Fruit fly (Drosophila melanogaster) whole organism, embryonic: ENCODE data around the gene Teh2.

Experiments
- CG10366 ChIP-seq: fragments of 200-800 bp; sonication (Bioruptor generic); IDR thresholded peaks from 2 replicates; pipeline ENCODE4 v1.3.6; 2022; ENCODE audit warnings: missing biosample characterization, missing genetic modification characterization
- CG11504 ChIP-seq: fragments of 200-800 bp; sonication (Bioruptor generic); optimal IDR thresholded peaks from 3 replicates; lab custom pipeline; 2019; ENCODE audit warnings: missing biosample characterization, mild to moderate bottlenecking, missing genetic modification characterization, moderate library complexity
- CG12942 ChIP-seq: fragments of 200-800 bp; sonication (Bioruptor generic); optimal IDR thresholded peaks from 3 replicates; lab custom pipeline; 2016; ENCODE audit warnings: missing biosample characterization, missing genetic modification characterization
- CG13624 ChIP-seq: fragments of 200-800 bp; sonication (Bioruptor generic); optimal IDR thresholded peaks from 2 replicates; lab custom pipeline; 2016; ENCODE audit warnings: missing biosample characterization, missing genetic modification characterization
- CG15514 ChIP-seq: fragments of 200-800 bp; sonication (Bioruptor generic); optimal IDR thresholded peaks from 3 replicates; lab custom pipeline; 2017; ENCODE audit warnings: missing biosample characterization, missing genetic modification characterization, mild to moderate bottlenecking, moderate library complexity, missing genetic modification reagents
- CG17385 ChIP-seq: fragments of 200-800 bp; sonication (Bioruptor generic); optimal IDR thresholded peaks from 3 replicates; lab custom pipeline; 2018; ENCODE audit warnings: missing biosample characterization, mild to moderate bottlenecking, missing genetic modification characterization
- CG18619 ChIP-seq: fragments of 200-800 bp; sonication (Bioruptor generic); optimal IDR thresholded peaks from 3 replicates; lab custom pipeline; 2017; ENCODE audit warnings: missing biosample characterization, mild to moderate bottlenecking, missing genetic modification characterization
- CG30403 ChIP-seq: fragments of 200-800 bp; sonication (Bioruptor generic); optimal IDR thresholded peaks from 3 replicates; lab custom pipeline; 2016; ENCODE audit warnings: missing biosample characterization, missing genetic modification characterization
- CG34224 ChIP-seq: fragments of 200-800 bp; sonication (Bioruptor generic); IDR thresholded peaks from 3 replicates; pipeline ENCODE4 v1.3.6; 2022; ENCODE audit warnings: missing biosample characterization, missing genetic modification characterization; ENCODE audit not compliant: partially characterized antibody
- CG3847 ChIP-seq: fragments of 200-800 bp; sonication (Bioruptor generic); IDR thresholded peaks from 2 replicates; pipeline ENCODE4 v1.3.6; 2022; ENCODE audit warnings: missing biosample characterization, missing genetic modification characterization
- CG42726 ChIP-seq: fragments of 200-800 bp; sonication (Bioruptor generic); IDR thresholded peaks from 2 replicates; pipeline ENCODE4 v1.3.6; 2022; ENCODE audit warnings: missing biosample characterization, missing genetic modification characterization; ENCODE audit not compliant: partially characterized antibody
- CG4424 ChIP-seq: fragments of 200-800 bp; sonication (Bioruptor generic); optimal IDR thresholded peaks from 3 replicates; lab custom pipeline; 2016; ENCODE audit warnings: missing biosample characterization, missing genetic modification characterization
- CG4707 ChIP-seq: fragments of 200-800 bp; sonication (Bioruptor generic); optimal IDR thresholded peaks from 2 replicates; lab custom pipeline; 2018; ENCODE audit warnings: missing biosample characterization, mild to moderate bottlenecking, missing genetic modification characterization, moderate library complexity
- CG6813 ChIP-seq: fragments of 200-800 bp; sonication (Bioruptor generic); optimal IDR thresholded peaks from 2 replicates; lab custom pipeline; 2017; ENCODE audit warnings: missing biosample characterization, missing genetic modification characterization, mild to moderate bottlenecking, moderate library complexity, missing genetic modification reagents
- CG8388 ChIP-seq: fragments of 200-800 bp; sonication (Bioruptor generic); optimal IDR thresholded peaks from 2 replicates; lab custom pipeline; 2019; ENCODE audit warnings: missing biosample characterization, mild to moderate bottlenecking, missing genetic modification characterization, moderate library complexity
- CG8478 ChIP-seq: fragments of >200 bp; optimal IDR thresholded peaks from 2 replicates; lab custom pipeline; 2018
- CG9609 ChIP-seq: fragments of 200-800 bp; sonication (Bioruptor generic); optimal IDR thresholded peaks from 3 replicates; lab custom pipeline; 2016; ENCODE audit warnings: missing biosample characterization, missing genetic modification characterization
- Deaf1 ChIP-seq: fragments of 200-800 bp; optimal IDR thresholded peaks from 3 replicates; lab custom pipeline; 2019; ENCODE audit warnings: missing biosample characterization, mild to moderate bottlenecking, missing genetic modification characterization, moderate library complexity
- Dip2 ChIP-seq: fragments of 200-800 bp; sonication (Bioruptor generic); IDR thresholded peaks from 2 replicates; pipeline ENCODE4 v1.3.6; 2022; ENCODE audit warnings: missing biosample characterization, missing genetic modification characterization
- ERR ChIP-seq: fragments of 200-800 bp; sonication (Bioruptor generic); optimal IDR thresholded peaks from 2 replicates; lab custom pipeline; 2016; ENCODE audit warnings: missing biosample characterization, missing genetic modification characterization
- Fer1 ChIP-seq: fragments of 200-800 bp; sonication (Bioruptor generic); optimal IDR thresholded peaks from 2 replicates; lab custom pipeline; 2017; ENCODE audit warnings: missing biosample characterization, mild to moderate bottlenecking, missing genetic modification characterization
- HmgZ ChIP-seq: fragments of 200-800 bp; sonication (Bioruptor generic); optimal IDR thresholded peaks from 2 replicates; lab custom pipeline; 2018; ENCODE audit warnings: missing biosample characterization, mild to moderate bottlenecking, missing genetic modification characterization
- Hr51 ChIP-seq, 2 experiments: fragments of 200-800 bp; sonication (Bioruptor generic); optimal IDR thresholded peaks; 2 replicates in 1 of 2; 3 replicates in 1 of 2; lab custom pipeline; 2016 to 2018; ENCODE audit warnings: missing biosample characterization in 2 of 2, missing genetic modification characterization in 2 of 2, mild to moderate bottlenecking in 1 of 2, moderate library complexity in 1 of 2
- Lhr ChIP-seq: fragments of 200-800 bp; sonication (Bioruptor generic); optimal IDR thresholded peaks from 3 replicates; lab custom pipeline; 2017; ENCODE audit warnings: mild to moderate bottlenecking, missing biosample characterization, missing genetic modification reagents, missing genetic modification characterization
- Mad ChIP-seq: fragments of 200-800 bp; sonication (Bioruptor generic); optimal IDR thresholded peaks from 2 replicates; lab custom pipeline; 2016; ENCODE audit warnings: missing biosample characterization, missing genetic modification characterization
- Opbp ChIP-seq: fragments of 200-800 bp; sonication (Bioruptor generic); IDR thresholded peaks from 3 replicates; pipeline ENCODE4 v1.3.6; 2022; ENCODE audit warnings: missing biosample characterization, missing genetic modification characterization; ENCODE audit not compliant: partially characterized antibody
- Poxn ChIP-seq: fragments of 200-800 bp; sonication (Bioruptor generic); IDR thresholded peaks from 2 replicates; pipeline ENCODE4 v1.3.6; 2022; ENCODE audit warnings: missing biosample characterization, missing genetic modification characterization
- Scr ChIP-seq: fragments of 200-800 bp; sonication (Bioruptor generic); IDR thresholded peaks from 2 replicates; pipeline ENCODE4 v1.3.6; 2022; ENCODE audit warnings: missing biosample characterization, missing genetic modification characterization; ENCODE audit not compliant: partially characterized antibody
- Sin3A ChIP-seq: fragments of >200 bp; optimal IDR thresholded peaks from 2 replicates; lab custom pipeline; 2018
- Sox102F ChIP-seq: fragments of 200-800 bp; sonication (Bioruptor generic); optimal IDR thresholded peaks from 2 replicates; lab custom pipeline; 2018; ENCODE audit warnings: missing biosample characterization, mild to moderate bottlenecking, missing genetic modification characterization, moderate library complexity
- Usf ChIP-seq: fragments of 200-800 bp; sonication (Bioruptor generic); optimal IDR thresholded peaks from 2 replicates; lab custom pipeline; 2017; ENCODE audit warnings: missing genotype, missing biosample characterization, missing genetic modification characterization
- Xbp1 ChIP-seq: fragments of 200-800 bp; sonication (Bioruptor generic); optimal IDR thresholded peaks from 3 replicates; lab custom pipeline; 2016; ENCODE audit warnings: missing biosample characterization, mild to moderate bottlenecking, missing genetic modification characterization
- ab ChIP-seq: fragments of 200-800 bp; sonication (Bioruptor generic); optimal IDR thresholded peaks from 2 replicates; lab custom pipeline; 2016; ENCODE audit warnings: missing biosample characterization, missing genetic modification characterization
- ap ChIP-seq: fragments of 200-800 bp; sonication (Bioruptor generic); IDR thresholded peaks from 2 replicates; pipeline ENCODE4 v1.3.6; 2022; ENCODE audit warnings: missing biosample characterization, missing genetic modification characterization
- bbx ChIP-seq: fragments of 200-800 bp; sonication (Bioruptor generic); IDR thresholded peaks from 2 replicates; pipeline ENCODE4 v1.3.6; 2022; ENCODE audit warnings: missing biosample characterization, missing genetic modification characterization; ENCODE audit not compliant: partially characterized antibody
- br ChIP-seq: fragments of >200 bp; optimal IDR thresholded peaks from 2 replicates; lab custom pipeline; 2017
- fru ChIP-seq: fragments of >200 bp; optimal IDR thresholded peaks from 2 replicates; lab custom pipeline; 2017
- fu2 ChIP-seq: fragments of 200-800 bp; sonication (Bioruptor generic); optimal IDR thresholded peaks from 2 replicates; lab custom pipeline; 2016; ENCODE audit warnings: missing biosample characterization, missing genetic modification characterization
- gro ChIP-seq: fragments of 200-800 bp; sonication (Bioruptor generic); optimal IDR thresholded peaks from 2 replicates; lab custom pipeline; 2016; ENCODE audit warnings: missing biosample characterization, missing genetic modification characterization
- jumu ChIP-seq: fragments of 200-800 bp; sonication (Bioruptor generic); optimal IDR thresholded peaks from 3 replicates; lab custom pipeline; 2016; ENCODE audit warnings: missing biosample characterization, missing genetic modification characterization
- lab ChIP-seq: fragments of 200-800 bp; sonication (Bioruptor generic); optimal IDR thresholded peaks from 3 replicates; lab custom pipeline; 2017; ENCODE audit warnings: missing biosample characterization, missing genetic modification characterization, mild to moderate bottlenecking, moderate library complexity, missing genetic modification reagents
- nom ChIP-seq: fragments of 200-800 bp; sonication (Bioruptor generic); optimal IDR thresholded peaks from 2 replicates; lab custom pipeline; 2017; ENCODE audit warnings: missing biosample characterization, missing genetic modification characterization, mild to moderate bottlenecking, moderate library complexity, missing genetic modification reagents
- otp ChIP-seq: fragments of 200-800 bp; sonication (Bioruptor generic); IDR thresholded peaks from 3 replicates; pipeline ENCODE4, ENCODE4 v1.3.6; 2022; ENCODE audit warnings: missing biosample characterization, missing genetic modification characterization
- pan ChIP-seq, 4 experiments: fragments of >200 bp in 3 of 4; fragments of 200-800 bp in 1 of 4; sonication (Bioruptor generic) in 1 of 4; optimal IDR thresholded peaks in 3 of 4; IDR thresholded peaks in 1 of 4; 2 replicates each; pipeline versions ENCODE4 v1.3.6 to Lab custom; 2017 to 2022; ENCODE audit warnings: missing biosample characterization in 2 of 4, missing genetic modification characterization in 2 of 4, mixed read lengths in 1 of 4
- sd ChIP-seq: fragments of 200-800 bp; sonication (Bioruptor generic); optimal IDR thresholded peaks from 3 replicates; lab custom pipeline; 2018; ENCODE audit warnings: missing biosample characterization, mild to moderate bottlenecking, missing genetic modification characterization, moderate library complexity
- shn ChIP-seq: fragments of 200-800 bp; sonication (Bioruptor generic); optimal IDR thresholded peaks from 3 replicates; lab custom pipeline; 2016; ENCODE audit warnings: missing biosample characterization, missing genetic modification characterization
- zfh2 ChIP-seq: fragments of 200-800 bp; sonication (Bioruptor generic); optimal IDR thresholded peaks from 2 replicates; lab custom pipeline; 2016; ENCODE audit warnings: missing biosample characterization, missing genetic modification characterization

Teh2 gene

dm6 chr3L:4193730-4194649 is 6.2 kb upstream of the Teh2 start, which contains the start of gene CG43367 (continued):
- no peak for TF ChIP-seq fru (lab: Kevin White, UChicago)
- no peak for TF ChIP-seq CG10366
- TF ChIP-seq Usf (GFP tag; lab: Kevin White, UChicago): no peak
- no peak for TF ChIP-seq br (lab: Kevin White, UChicago)
- TF ChIP-seq bbx (GFP tag; lab: Robert Waterston, UW): no peak
- TF ChIP-seq, all 482 proteins: peak for 69

dm6 chr3L:4186659-4187058 is 1.2 kb downstream of the Teh2 start, which contains the start of gene VhaM9.7-c:
VhaM9.7-c (minus strand) TSS chr3L:4186865.
- TF ChIP-seq Deaf1 (no peak), CG3847 (GFP tag; lab: Robert Waterston, UW) (peak; percentile 50; the same call in 1 of the 2 replicates), CG42726 (GFP tag; lab: Robert Waterston, UW) (no peak), CG18619 (GFP tag; lab: Kevin White, UChicago) (no peak), Lhr (GFP tag; lab: Kevin White, UChicago) (peak; percentile 17), CG12942 (GFP tag; lab: Kevin White, UChicago) (peak; percentile 2), CG34224 (peak; percentile 15; the same call in 1 of the 3 replicates), ERR (GFP tag; lab: Kevin White, UChicago) (peak; percentile 12), Opbp (0 out of 3 replicates have a peak, but pooled peaks have one; percentile 29), Mad (GFP tag; lab: Kevin White, UChicago) (peak; percentile 11), Scr (GFP tag; lab: Robert Waterston, UW) (peak; percentile 28; the same call in 1 of the 2 replicates), sd (tag; lab: Kevin White, UChicago) (peak; percentile 42), otp (GFP tag; lab: Robert Waterston, UW) (peak; percentile 45; the same call in 1 of the 3 replicates), fu2 (GFP tag; lab: Kevin White, UChicago) (peak; percentile 53), pan (optimal IDR thresholded peaks at IDR 0.05; lab: Kevin White, UChicago) (no peak), pan (GFP tag; optimal IDR thresholded peaks at IDR 0.05 in 1 of 2, IDR thresholded peaks at IDR 0.05 in 1 of 2) (no peak), lab (GFP tag; lab: Kevin White, UChicago) (peak; percentile 63), CG30403 (GFP tag; lab: Kevin White, UChicago) (peak; percentile 47), Sox102F (GFP tag; lab: Kevin White, UChicago) (no peak), Dip2 (GFP tag; lab: Robert Waterston, UW) (no peak), CG6813 (GFP tag; lab: Kevin White, UChicago) (no peak), Fer1 (GFP tag; lab: Kevin White, UChicago) (peak; percentile 11), ab (GFP tag; lab: Kevin White, UChicago) (no peak), CG9609 (GFP tag; lab: Kevin White, UChicago) (peak; percentile 53), CG8478 (lab: Kevin White, UChicago) (no peak), zfh2 (peak; percentile 65), CG11504 (tag; lab: Kevin White, UChicago) (no peak), CG4707 (peak; percentile 28), CG13624 (peak; percentile 47), CG4424 (GFP tag; lab: Kevin White, UChicago) (peak; percentile 30), ap (no peak), CG15514 (peak; percentile 47), CG8388 (GFP tag; lab: Kevin White, UChicago) (no peak), Sin3A (peak; percentile 22), HmgZ (tag; lab: Kevin White, UChicago) (peak; percentile 60), gro (GFP tag; lab: Kevin White, UChicago) (peak; percentile 59), nom (no peak), CG17385 (GFP tag; lab: Kevin White, UChicago) (peak; percentile 56), shn (GFP tag; lab: Kevin White, UChicago) (peak; percentile 40), jumu (GFP tag; lab: Kevin White, UChicago) (no peak), Xbp1 (GFP tag; lab: Kevin White, UChicago) (peak; percentile 53), Hr51 (GFP tag; optimal IDR thresholded peaks at IDR 0.05; lab: Kevin White, UChicago) (peak in 1 of 2 experiments; percentile 3), Poxn (GFP tag; lab: Robert Waterston, UW) (no peak)
